Worm (Caenorhabditis elegans) whole organism, midembryonic: ENCODE data around the gene inpp-1.

Source experiments
- T22C8.4 ChIP-seq: fragments of 200-800 bp; sonication (Bioruptor generic); IDR thresholded peaks from 2 replicates; pipeline ENCODE4 v1.3.6; 2022; ENCODE audit warnings: missing genetic modification characterization, missing compliant biosample characterization
- cog-1 ChIP-seq: sonication (generic microtip); optimal IDR thresholded peaks from 2 replicates; lab custom pipeline; 2016; ENCODE audit warnings: missing genetic modification characterization, missing compliant biosample characterization
- flt-1 ChIP-seq: fragments of 200-800 bp; sonication (Bioruptor generic); IDR thresholded peaks from 2 replicates; pipeline ENCODE4 v1.3.6; 2022; ENCODE audit warnings: missing genetic modification characterization, missing compliant biosample characterization
- klf-2 ChIP-seq: fragments of 200-800 bp; sonication (Bioruptor generic); conservative IDR thresholded peaks from 2 replicates; pipeline ENCODE4 v1.3.6; 2022; ENCODE audit warnings: missing genetic modification reagents, missing genetic modification characterization, missing compliant biosample characterization
- med-1 ChIP-seq: sonication (generic microtip); optimal IDR thresholded peaks from 2 replicates; lab custom pipeline; 2017; ENCODE audit warnings: missing genetic modification characterization, mild to moderate bottlenecking, missing compliant biosample characterization, antibody characterized with exemption, missing genetic modification reagents; ENCODE audit not compliant: insufficient read depth
- ref-1 ChIP-seq: fragments of 200-800 bp; sonication (Bioruptor generic); conservative IDR thresholded peaks from 2 replicates; pipeline ENCODE4 v1.3.6; 2022; ENCODE audit warnings: missing genetic modification reagents, missing genetic modification characterization, missing compliant biosample characterization
- tab-1 ChIP-seq: fragments of 200-800 bp; sonication (Bioruptor generic); IDR thresholded peaks from 2 replicates; pipeline ENCODE4 v1.3.6; 2022; ENCODE audit warnings: missing genetic modification characterization, missing compliant biosample characterization
- ztf-23 ChIP-seq: fragments of 200-800 bp; sonication (Bioruptor generic); IDR thresholded peaks from 2 replicates; pipeline ENCODE4 v1.3.6; 2022; ENCODE audit warnings: missing genetic modification reagents, missing genetic modification characterization, missing compliant biosample characterization
- ztf-29 ChIP-seq: fragments of 200-800 bp; sonication (Bioruptor generic); IDR thresholded peaks from 2 replicates; pipeline ENCODE4 v1.3.6; 2022; ENCODE audit warnings: missing genetic modification reagents, missing genetic modification characterization, missing compliant biosample characterization

The inpp-1 gene

DNA sequence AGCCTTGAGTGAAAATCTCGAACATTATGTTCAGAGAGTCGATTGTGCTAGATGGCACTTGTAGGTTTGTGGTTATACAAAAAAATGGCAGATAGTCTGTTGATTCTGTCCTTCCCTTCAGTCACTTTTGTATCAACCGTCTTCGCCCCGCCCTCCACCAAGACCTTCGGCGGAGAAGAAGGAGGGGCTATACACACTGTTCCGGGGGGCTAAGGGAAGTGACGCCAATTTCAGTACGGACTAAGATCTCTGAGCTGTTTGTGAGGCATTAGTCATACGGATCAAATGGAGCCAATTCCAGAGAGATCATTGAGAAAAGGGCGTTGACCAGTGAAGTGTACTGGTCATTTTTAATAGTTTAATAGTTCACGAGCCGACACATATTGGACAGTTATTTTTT, 6.9 kb upstream of the inpp-1 start, which contains the start of gene swt-3:
Gene swt-3, minus strand, starts transcription at position 101 of the 400 bp plus-strand sequence.
- no peak for TF ChIP-seq ref-1
- TF ChIP-seq tab-1 (GFP tag; lab: Robert Waterston, UW), result no peak
- TF ChIP-seq flt-1 (GFP tag; lab: Robert Waterston, UW), result no peak
- no peak for TF ChIP-seq T22C8.4 (GFP tag; lab: Robert Waterston, UW)
- no peak for TF ChIP-seq cog-1
- no peak for TF ChIP-seq klf-2
- TF ChIP-seq ztf-29 (GFP tag; lab: Robert Waterston, UW), result no peak
- no peak for TF ChIP-seq med-1
- TF ChIP-seq ztf-23 (GFP tag; lab: Robert Waterston, UW), result no peak

DNA sequence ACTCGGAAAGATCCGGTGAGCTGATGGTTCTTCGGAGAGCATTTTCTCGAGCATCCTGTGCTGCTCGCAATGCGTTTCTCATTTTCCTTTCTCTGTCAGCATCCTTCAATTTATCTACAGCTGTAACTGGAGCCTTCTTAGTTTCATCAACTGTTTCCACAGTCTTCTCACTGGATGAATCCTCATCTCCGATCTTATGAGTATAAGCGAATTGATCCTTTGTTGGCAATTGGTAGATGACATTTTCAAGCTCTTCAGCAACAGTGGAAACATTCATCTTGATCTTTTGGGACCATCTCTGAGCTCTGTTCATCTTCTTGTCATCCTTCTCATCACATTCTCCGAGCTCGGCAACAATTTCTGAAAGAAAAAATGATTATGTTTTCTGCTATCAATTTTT, 5.6 kb upstream of the inpp-1 start:
- no peak for TF ChIP-seq ztf-29 (GFP tag; lab: Robert Waterston, UW)
- TF ChIP-seq T22C8.4 (GFP tag; lab: Robert Waterston, UW), result no peak
- no peak for TF ChIP-seq cog-1
- no peak for TF ChIP-seq flt-1 (GFP tag; lab: Robert Waterston, UW)
- TF ChIP-seq klf-2, result no peak
- no peak for TF ChIP-seq ref-1
- TF ChIP-seq ztf-23 (GFP tag; lab: Robert Waterston, UW), result no peak

DNA sequence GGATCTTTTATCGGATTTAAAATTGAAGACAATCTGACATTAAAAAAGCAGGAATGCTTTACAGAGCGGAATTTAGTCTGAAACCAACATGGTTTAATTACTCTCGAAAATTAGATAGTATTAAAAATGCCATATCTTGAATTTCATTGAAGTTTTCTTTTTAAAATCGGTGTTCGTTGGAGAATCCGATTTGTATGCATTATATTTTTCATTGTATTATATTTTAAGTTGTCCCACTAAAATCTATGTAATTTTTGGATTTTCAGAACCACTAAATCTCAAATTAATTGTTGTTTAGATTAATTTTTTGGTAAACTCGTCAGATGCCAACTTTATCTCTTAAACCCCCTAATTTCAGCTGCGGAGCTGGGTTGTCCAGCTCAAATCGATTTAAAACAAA, 4.9 kb upstream of the inpp-1 start:
- TF ChIP-seq ztf-29 (GFP tag; lab: Robert Waterston, UW), result no peak
- no peak for TF ChIP-seq cog-1
- no peak for TF ChIP-seq tab-1 (GFP tag; lab: Robert Waterston, UW)
- TF ChIP-seq ztf-23 (GFP tag; lab: Robert Waterston, UW), result no peak
- TF ChIP-seq med-1, result no peak
- no peak for TF ChIP-seq ref-1
- TF ChIP-seq klf-2, result no peak

DNA sequence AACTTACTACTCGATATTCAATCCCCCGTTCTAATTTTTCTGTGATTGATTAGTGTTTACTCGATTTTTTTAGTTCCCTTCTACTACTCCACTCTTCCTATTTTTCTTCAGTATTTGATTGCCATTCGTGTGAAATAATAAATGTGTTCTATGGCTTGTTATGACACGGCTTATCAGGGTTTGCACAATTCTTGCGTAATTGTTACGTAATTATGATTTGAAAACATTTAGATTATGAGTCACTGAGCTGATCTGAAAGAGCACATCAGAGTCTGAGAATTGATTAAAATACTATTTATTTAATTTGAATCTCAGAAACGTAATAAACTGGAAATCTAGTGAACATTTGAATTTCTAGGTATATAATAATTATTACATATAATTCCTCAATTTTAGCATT, 3.9 kb upstream of the inpp-1 start:
- TF ChIP-seq cog-1 (no peak), med-1 (no peak), ref-1 (no peak), ztf-23 (GFP tag; lab: Robert Waterston, UW) (no peak), ztf-29 (GFP tag; lab: Robert Waterston, UW) (no peak), klf-2 (no peak), tab-1 (GFP tag; lab: Robert Waterston, UW) (no peak), T22C8.4 (GFP tag; lab: Robert Waterston, UW) (no peak), flt-1 (GFP tag; lab: Robert Waterston, UW) (no peak)

DNA sequence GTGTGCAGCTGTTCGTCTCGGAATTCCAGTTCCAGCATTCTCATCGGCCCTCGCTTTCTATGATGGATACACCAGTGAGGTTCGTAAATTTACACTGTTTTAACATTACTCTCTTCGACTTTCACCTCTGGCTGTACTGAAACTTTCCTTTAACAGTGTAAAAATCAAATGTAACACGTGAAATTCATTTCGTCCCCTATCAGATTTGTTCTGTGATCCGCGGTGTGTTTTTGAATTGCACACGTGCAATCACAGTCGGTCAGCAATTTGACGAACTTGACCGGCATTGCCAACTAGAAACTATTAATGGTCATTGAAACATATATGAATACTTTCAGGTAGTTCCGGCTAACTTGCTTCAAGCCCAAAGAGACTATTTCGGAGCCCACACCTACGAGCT, 3.4 kb upstream of the inpp-1 start:
- TF ChIP-seq flt-1 (GFP tag; lab: Robert Waterston, UW) (no peak), tab-1 (GFP tag; lab: Robert Waterston, UW) (no peak), med-1 (no peak), ref-1 (no peak), T22C8.4 (GFP tag; lab: Robert Waterston, UW) (no peak), cog-1 (no peak), ztf-29 (GFP tag; lab: Robert Waterston, UW) (no peak), klf-2 (no peak), ztf-23 (GFP tag; lab: Robert Waterston, UW) (no peak)

DNA sequence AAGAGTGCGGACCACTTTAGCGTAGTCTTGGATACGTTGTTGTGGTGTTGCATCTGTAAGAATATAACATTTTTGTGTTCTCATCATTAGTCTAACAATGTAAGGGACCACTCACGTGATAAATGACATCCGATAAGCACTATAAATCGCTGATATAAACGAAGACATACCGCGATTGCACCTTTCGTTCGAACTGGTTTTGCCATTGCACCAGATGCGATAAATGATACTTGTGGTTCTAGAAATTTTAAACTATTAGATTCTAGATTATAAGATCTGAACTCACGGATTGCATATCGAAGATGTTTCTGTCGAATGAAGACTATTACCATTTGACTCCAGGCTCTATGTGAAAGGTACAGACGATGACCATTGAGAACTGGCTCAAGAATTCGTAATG, 2.4 kb downstream of the inpp-1 start:
- no peak for TF ChIP-seq ref-1

DNA sequence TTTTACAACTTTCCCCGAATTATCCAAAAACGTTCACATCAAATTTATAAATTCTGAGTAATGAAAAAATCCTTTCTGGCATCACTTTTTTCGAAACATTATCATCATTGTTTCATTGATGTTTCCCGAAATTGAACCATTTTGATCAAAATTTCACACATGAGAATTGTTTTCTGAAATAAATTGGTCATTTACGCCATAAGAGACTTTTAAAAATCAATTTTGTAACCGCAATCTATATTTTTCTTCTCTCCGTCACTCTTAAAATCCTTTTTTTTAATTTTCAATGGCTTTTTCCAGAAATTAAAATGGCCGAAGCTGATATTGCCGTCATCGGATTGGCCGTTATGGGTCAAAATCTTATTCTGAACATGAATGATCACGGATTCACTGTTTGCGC, 4.4 kb downstream of the inpp-1 start, which contains the start of gene T25B9.9:
Gene T25B9.9, plus strand, starts transcription at position 301 of the 400 bp plus-strand sequence.
- no peak for TF ChIP-seq tab-1 (GFP tag; lab: Robert Waterston, UW)
- no peak for TF ChIP-seq T22C8.4 (GFP tag; lab: Robert Waterston, UW)
- no peak for TF ChIP-seq flt-1 (GFP tag; lab: Robert Waterston, UW)
- no peak for TF ChIP-seq ztf-29 (GFP tag; lab: Robert Waterston, UW)
- no peak for TF ChIP-seq ref-1
- no peak for TF ChIP-seq cog-1
- no peak for TF ChIP-seq ztf-23 (GFP tag; lab: Robert Waterston, UW)
- TF ChIP-seq klf-2, result no peak
- no peak for TF ChIP-seq med-1

DNA sequence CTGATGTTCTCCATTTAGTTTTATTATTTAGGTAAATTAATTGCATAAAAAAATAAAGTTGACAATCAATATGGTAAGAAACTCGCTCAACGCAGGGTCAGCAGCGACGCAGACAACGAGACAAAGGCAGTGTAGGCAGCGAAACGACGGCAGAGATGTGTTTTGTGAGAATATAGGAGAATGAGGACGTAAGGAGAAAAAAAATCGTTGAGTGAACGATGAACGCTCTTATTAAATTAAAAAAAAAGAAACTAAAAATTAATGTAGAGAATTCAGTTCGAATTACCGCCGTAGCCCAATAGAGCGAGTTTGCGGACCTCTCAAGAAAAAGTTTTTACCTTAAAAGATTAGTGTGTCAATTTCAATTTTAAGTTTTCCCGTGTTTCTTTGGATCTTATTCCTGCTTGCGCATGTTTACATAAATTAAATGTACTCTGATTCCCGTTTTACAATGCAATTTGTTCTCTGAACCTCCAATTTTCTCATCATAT, 5.5 kb downstream of the inpp-1 start, which contains the start of gene T25B9.8:
Gene T25B9.8, minus strand, starts transcription at position 51 of the 491 bp plus-strand sequence.
- TF ChIP-seq ztf-23 (GFP tag; lab: Robert Waterston, UW) (no peak), flt-1 (GFP tag; lab: Robert Waterston, UW) (no peak), ref-1 (no peak), tab-1 (GFP tag; lab: Robert Waterston, UW) (no peak), cog-1 (no peak), ztf-29 (GFP tag; lab: Robert Waterston, UW) (no peak), med-1 (no peak), klf-2 (no peak), T22C8.4 (GFP tag; lab: Robert Waterston, UW) (no peak)

DNA sequence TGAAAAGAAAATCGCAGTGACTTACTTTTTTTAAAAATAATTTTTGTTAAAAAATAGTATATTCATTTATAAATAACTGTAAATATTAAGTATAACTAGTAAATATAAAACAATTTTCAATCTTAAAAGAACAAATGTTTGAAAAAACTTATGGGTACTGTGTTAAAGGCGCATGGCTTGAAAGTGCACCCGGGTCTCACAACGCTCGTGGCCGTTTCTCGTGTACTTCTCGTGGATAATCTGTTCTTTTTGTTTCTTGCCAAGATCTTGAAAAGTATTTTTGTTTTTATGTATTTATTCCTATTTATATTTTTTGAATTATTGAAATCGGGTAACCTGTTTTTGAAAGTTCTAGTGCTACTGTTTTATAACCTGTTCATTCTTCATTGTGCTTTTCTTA, 7.6 kb downstream of the inpp-1 start:
- TF ChIP-seq tab-1 (GFP tag; lab: Robert Waterston, UW) (no peak), ztf-29 (GFP tag; lab: Robert Waterston, UW) (no peak)

DNA sequence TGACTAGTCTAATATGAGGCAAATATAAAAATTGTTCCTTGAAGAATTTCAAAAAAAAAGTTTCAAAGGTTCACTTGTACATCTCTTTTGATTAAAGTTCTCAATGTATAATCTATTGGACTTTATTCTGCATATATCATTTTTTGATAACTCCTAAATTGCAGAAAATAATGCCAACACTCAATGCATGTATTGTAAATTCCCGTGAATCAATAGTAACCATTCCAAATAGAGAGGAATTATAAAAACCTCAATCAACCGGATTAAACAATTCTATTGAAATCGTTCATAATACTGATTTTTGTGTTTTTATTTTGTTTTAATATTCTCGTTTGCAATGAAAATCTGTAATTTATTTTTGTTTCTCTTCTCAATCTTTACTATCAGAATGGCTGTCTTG, 8.7 kb downstream of the inpp-1 start, which contains the start of gene T25B9.12:
Gene T25B9.12, plus strand, starts transcription at position 301 of the 400 bp plus-strand sequence.
- no peak for TF ChIP-seq ref-1
- no peak for TF ChIP-seq cog-1
- no peak for TF ChIP-seq T22C8.4 (GFP tag; lab: Robert Waterston, UW)
- TF ChIP-seq ztf-29 (GFP tag; lab: Robert Waterston, UW), result no peak
- no peak for TF ChIP-seq ztf-23 (GFP tag; lab: Robert Waterston, UW)
- no peak for TF ChIP-seq klf-2
- TF ChIP-seq tab-1 (GFP tag; lab: Robert Waterston, UW), result no peak
- TF ChIP-seq med-1, result no peak
- TF ChIP-seq flt-1 (GFP tag; lab: Robert Waterston, UW), result no peak

DNA sequence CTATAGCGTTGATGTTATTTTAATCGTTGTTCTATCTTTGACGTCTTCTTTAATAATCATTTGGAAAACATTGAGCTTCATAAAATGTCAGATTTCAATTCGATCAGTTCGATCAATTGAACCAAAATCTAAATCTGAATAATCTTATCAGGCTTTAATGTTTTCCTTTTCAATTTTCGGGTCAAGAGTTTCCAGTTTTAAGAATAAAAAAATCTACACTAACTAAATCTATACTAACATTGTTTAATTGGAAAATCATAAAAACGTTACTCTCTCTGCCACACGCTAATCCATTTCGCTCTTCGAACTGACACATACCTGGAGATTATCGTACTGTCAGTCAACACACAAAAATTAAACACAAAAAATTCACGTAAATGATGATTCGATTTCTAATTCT, 9.5 kb downstream of the inpp-1 start, which contains the start of gene T25B9.11:
Gene T25B9.11, plus strand, starts transcription at position 301 of the 400 bp plus-strand sequence.
- no peak for TF ChIP-seq med-1
- TF ChIP-seq tab-1 (GFP tag; lab: Robert Waterston, UW), result no peak
- no peak for TF ChIP-seq ztf-23 (GFP tag; lab: Robert Waterston, UW)
- TF ChIP-seq T22C8.4 (GFP tag; lab: Robert Waterston, UW), result no peak
- TF ChIP-seq cog-1, result no peak
- TF ChIP-seq klf-2, result no peak
- TF ChIP-seq ref-1, result no peak
- no peak for TF ChIP-seq flt-1 (GFP tag; lab: Robert Waterston, UW)
- TF ChIP-seq ztf-29 (GFP tag; lab: Robert Waterston, UW), result no peak
